Worm (Caenorhabditis elegans) whole organism, L3 larva: Measurements from ENCODE around the gene puf-11.

Source experiments
- elt-2 ChIP-seq: sonication (generic microtip); optimal IDR thresholded peaks from 2 replicates; lab custom pipeline; 2016; ENCODE audit warnings: missing genetic modification reagents, mild to moderate bottlenecking, missing genetic modification characterization, missing compliant biosample characterization
- jun-1 ChIP-seq: fragments of 150-350 bp; optimal IDR thresholded peaks from 2 replicates; lab custom pipeline; 2014; ENCODE audit warnings: missing biosample characterization, missing genetic modification reagents, missing genetic modification characterization
- nhr-25 ChIP-seq: sonication (generic microtip); optimal IDR thresholded peaks from 2 replicates; lab custom pipeline; 2017; ENCODE audit warnings: missing biosample characterization, missing genetic modification characterization
- nhr-28 ChIP-seq: fragments of 150-350 bp; optimal IDR thresholded peaks from 2 replicates; lab custom pipeline; 2014; ENCODE audit warnings: missing biosample characterization, missing genetic modification characterization
- unc-39 ChIP-seq: sonication (generic microtip); optimal IDR thresholded peaks from 4 replicates; lab custom pipeline; 2017; ENCODE audit warnings: missing biosample characterization, missing genetic modification characterization

DNA sequence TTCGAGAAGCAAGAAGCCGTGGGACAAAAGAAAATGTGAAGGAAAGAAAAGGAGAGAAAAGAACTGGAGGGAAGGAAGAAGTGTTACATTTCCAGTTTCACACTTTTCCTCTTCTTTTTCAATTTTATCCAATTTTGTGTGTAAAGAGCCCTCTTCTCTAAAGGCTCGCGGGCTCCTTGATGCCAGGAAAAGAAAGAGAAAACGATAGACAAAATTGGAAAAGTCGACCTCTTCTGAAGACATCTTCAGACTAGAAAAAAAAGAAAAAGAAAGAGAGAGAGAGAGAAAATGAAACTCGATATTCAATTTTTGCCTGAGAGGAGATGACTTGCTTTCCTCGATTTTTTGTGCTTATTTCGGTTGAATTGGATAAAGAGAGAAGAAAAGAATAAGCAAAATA, 36.4 kb upstream of the puf-11 start:
- TF ChIP-seq elt-2 (tag; lab: Kevin White, UChicago) (no peak), unc-39 (no peak), jun-1 (tag; lab: Kevin White, UChicago) (no peak), nhr-25 (tag; lab: Kevin White, UChicago) (no peak), nhr-28 (tag; lab: Kevin White, UChicago) (no peak)
